Fruit fly (Drosophila melanogaster) whole organism, embryonic: ENCODE results near the gene CG6574.

Source experiments
- Atf3 ChIP-seq: fragments of 200-800 bp; sonication (Bioruptor generic); optimal IDR thresholded peaks from 3 replicates; lab custom pipeline; 2016; ENCODE audit warnings: missing biosample characterization, missing genetic modification characterization
- Awh ChIP-seq: fragments of 200-800 bp; sonication (Bioruptor generic); IDR thresholded peaks from 2 replicates; pipeline ENCODE4, ENCODE4 v1.3.6; 2022; ENCODE audit warnings: missing biosample characterization, missing genetic modification characterization
- B-H1 ChIP-seq: fragments of 200-800 bp; sonication (Bioruptor generic); IDR thresholded peaks from 3 replicates; pipeline ENCODE4 v1.3.6; 2022; ENCODE audit warnings: missing biosample characterization, missing genetic modification characterization
- BtbVII ChIP-seq: fragments of 200-800 bp; sonication (Bioruptor generic); optimal IDR thresholded peaks from 3 replicates; lab custom pipeline; 2017; ENCODE audit warnings: missing biosample characterization, mild to moderate bottlenecking, missing genetic modification characterization
- CG10543 ChIP-seq: fragments of 200-800 bp; sonication (Bioruptor generic); optimal IDR thresholded peaks from 3 replicates; lab custom pipeline; 2017; ENCODE audit warnings: missing biosample characterization, mild to moderate bottlenecking, missing genetic modification characterization, moderate library complexity
- CG12155 ChIP-seq: fragments of 200-800 bp; sonication (Bioruptor generic); optimal IDR thresholded peaks from 3 replicates; lab custom pipeline; 2016; ENCODE audit warnings: missing biosample characterization, missing genetic modification characterization
- CG16779 ChIP-seq: fragments of 200-800 bp; sonication (Bioruptor generic); IDR thresholded peaks from 2 replicates; pipeline ENCODE4 v1.3.6; 2022; ENCODE audit warnings: missing biosample characterization, missing genetic modification characterization
- CG17385 ChIP-seq: fragments of 200-800 bp; sonication (Bioruptor generic); optimal IDR thresholded peaks from 3 replicates; lab custom pipeline; 2018; ENCODE audit warnings: missing biosample characterization, mild to moderate bottlenecking, missing genetic modification characterization
- CG2202 ChIP-seq: fragments of 200-800 bp; sonication (Bioruptor generic); optimal IDR thresholded peaks from 2 replicates; lab custom pipeline; 2018; ENCODE audit warnings: missing biosample characterization, mild to moderate bottlenecking, missing genetic modification characterization
- CG31365 ChIP-seq: fragments of 200-800 bp; sonication (Bioruptor generic); optimal IDR thresholded peaks from 2 replicates; lab custom pipeline; 2018; ENCODE audit warnings: missing biosample characterization, mild to moderate bottlenecking, missing genetic modification characterization
- CG32532 ChIP-seq: fragments of 200-800 bp; sonication (Bioruptor generic); IDR thresholded peaks from 2 replicates; pipeline ENCODE4 v1.3.6; 2022; ENCODE audit warnings: missing biosample characterization, missing genetic modification characterization
- CG34422 ChIP-seq: fragments of 200-800 bp; sonication (Bioruptor generic); IDR thresholded peaks from 3 replicates; pipeline ENCODE4 v1.3.6; 2022; ENCODE audit warnings: missing biosample characterization, missing genetic modification characterization
- CG4707 ChIP-seq: fragments of 200-800 bp; sonication (Bioruptor generic); optimal IDR thresholded peaks from 2 replicates; lab custom pipeline; 2018; ENCODE audit warnings: missing biosample characterization, mild to moderate bottlenecking, missing genetic modification characterization, moderate library complexity
- CG7963 ChIP-seq: fragments of 200-800 bp; sonication (Bioruptor generic); IDR thresholded peaks from 3 replicates; pipeline ENCODE4 v1.3.6; 2022; ENCODE audit warnings: missing biosample characterization, missing genetic modification characterization; ENCODE audit not compliant: partially characterized antibody
- CG8290 ChIP-seq, 3 experiments: fragments of 200-800 bp; sonication (Bioruptor generic); optimal IDR thresholded peaks; 2 replicates each; lab custom pipeline; 2016 to 2019; ENCODE audit warnings: missing biosample characterization in 3 of 3, missing genetic modification characterization in 3 of 3, mild to moderate bottlenecking in 2 of 3, moderate library complexity in 1 of 3
- CG9876 ChIP-seq: fragments of 200-800 bp; sonication (Bioruptor generic); optimal IDR thresholded peaks from 2 replicates; lab custom pipeline; 2016; ENCODE audit warnings: missing biosample characterization, missing genetic modification characterization
- CoRest ChIP-seq: fragments of 200-800 bp; sonication (Bioruptor generic); optimal IDR thresholded peaks from 3 replicates; lab custom pipeline; 2018; ENCODE audit warnings: missing biosample characterization, mild to moderate bottlenecking, missing genetic modification characterization, moderate library complexity
- D19B ChIP-seq: fragments of 200-800 bp; sonication (Bioruptor generic); optimal IDR thresholded peaks from 2 replicates; lab custom pipeline; 2017; ENCODE audit warnings: missing biosample characterization, mild to moderate bottlenecking, missing genetic modification characterization
- Dbx ChIP-seq: fragments of 200-800 bp; sonication (Bioruptor generic); IDR thresholded peaks from 3 replicates; pipeline ENCODE4 v1.3.6; 2022; ENCODE audit warnings: missing biosample characterization, missing genetic modification characterization
- Dip3 ChIP-seq: fragments of 200-800 bp; sonication (Bioruptor generic); optimal IDR thresholded peaks from 3 replicates; lab custom pipeline; 2016; ENCODE audit warnings: missing biosample characterization, missing genetic modification characterization
- Dref ChIP-seq: fragments of 200-800 bp; sonication (Bioruptor generic); IDR thresholded peaks from 2 replicates; pipeline ENCODE4 v1.3.6; 2022; ENCODE audit warnings: missing biosample characterization, missing genetic modification characterization
- Drgx ChIP-seq: fragments of 200-800 bp; sonication (Bioruptor generic); IDR thresholded peaks from 2 replicates; pipeline ENCODE4 v1.3.6; 2022; ENCODE audit warnings: missing biosample characterization, missing genetic modification characterization
- E2f1 ChIP-seq: fragments of 200-800 bp; sonication (Bioruptor generic); IDR thresholded peaks from 2 replicates; pipeline ENCODE4 v1.3.6; 2022; ENCODE audit warnings: missing biosample characterization, missing genetic modification characterization
- Eip74EF ChIP-seq, 2 experiments: fragments of 200-800 bp in 1 of 2; fragments of >200 bp in 1 of 2; sonication (Bioruptor generic) in 1 of 2; optimal IDR thresholded peaks; 2 replicates each; lab custom pipeline; 2017 to 2019; ENCODE audit warnings: missing biosample characterization in 2 of 2, missing genetic modification characterization in 2 of 2, mild to moderate bottlenecking in 1 of 2, moderate library complexity in 1 of 2
- Hr51 ChIP-seq, 2 experiments: fragments of 200-800 bp; sonication (Bioruptor generic); optimal IDR thresholded peaks; 2 replicates in 1 of 2; 3 replicates in 1 of 2; lab custom pipeline; 2016 to 2018; ENCODE audit warnings: missing biosample characterization in 2 of 2, missing genetic modification characterization in 2 of 2, mild to moderate bottlenecking in 1 of 2, moderate library complexity in 1 of 2
- Jarid2 ChIP-seq: fragments of 200-800 bp; sonication (Bioruptor generic); optimal IDR thresholded peaks from 3 replicates; lab custom pipeline; 2017; ENCODE audit warnings: mild to moderate bottlenecking, missing biosample characterization, missing genetic modification reagents, missing genetic modification characterization
- Med ChIP-seq: fragments of 200-800 bp; sonication (Bioruptor generic); peaks from one replicate; lab custom pipeline; 2016; ENCODE audit warnings: missing biosample characterization, missing genetic modification characterization, mild to moderate bottlenecking, inconsistent platforms, moderate library complexity
- Ravus ChIP-seq: fragments of 200-800 bp; sonication (Bioruptor generic); IDR thresholded peaks from 2 replicates; pipeline ENCODE4 v1.3.6; 2022; ENCODE audit warnings: missing biosample characterization, missing genetic modification characterization
- Sox100B ChIP-seq: fragments of 200-800 bp; sonication (Bioruptor generic); optimal IDR thresholded peaks from 3 replicates; lab custom pipeline; 2018; ENCODE audit warnings: missing biosample characterization, mild to moderate bottlenecking, missing genetic modification characterization
- chinmo ChIP-seq: fragments of 200-800 bp; sonication (Bioruptor generic); IDR thresholded peaks from 4 replicates; pipeline ENCODE4 v1.3.6; 2022; ENCODE audit warnings: missing biosample characterization, missing genetic modification characterization; ENCODE audit not compliant: partially characterized antibody
- crp ChIP-seq, 2 experiments: fragments of 200-800 bp; sonication (Bioruptor generic); optimal IDR thresholded peaks; 2 replicates in 1 of 2; 3 replicates in 1 of 2; lab custom pipeline; 2017; ENCODE audit warnings: missing biosample characterization in 2 of 2, missing genetic modification characterization in 2 of 2, mild to moderate bottlenecking in 1 of 2, moderate library complexity in 1 of 2
- exex ChIP-seq: fragments of 200-800 bp; sonication (Bioruptor generic); optimal IDR thresholded peaks from 4 replicates; lab custom pipeline; 2018; ENCODE audit warnings: missing biosample characterization, mild to moderate bottlenecking, missing genetic modification characterization, moderate library complexity
- gsb ChIP-seq: fragments of 200-800 bp; sonication (Bioruptor generic); IDR thresholded peaks from 2 replicates; pipeline ENCODE4 v1.3.6; 2022; ENCODE audit warnings: missing biosample characterization, missing genetic modification characterization
- hth ChIP-seq: fragments of >200 bp; optimal IDR thresholded peaks from 2 replicates; lab custom pipeline; 2017; ENCODE audit warnings: inconsistent platforms
- kay ChIP-seq: fragments of 200-800 bp; sonication (Bioruptor generic); optimal IDR thresholded peaks from 2 replicates; lab custom pipeline; 2016; ENCODE audit warnings: missing biosample characterization, missing genetic modification characterization
- ken ChIP-seq: fragments of 200-800 bp; sonication (Bioruptor generic); IDR thresholded peaks from 3 replicates; pipeline ENCODE4 v1.3.6; 2022; ENCODE audit warnings: missing biosample characterization, missing genetic modification characterization
- pb ChIP-seq: fragments of 200-800 bp; sonication (Bioruptor generic); optimal IDR thresholded peaks from 3 replicates; lab custom pipeline; 2016; ENCODE audit warnings: missing biosample characterization, missing genetic modification characterization
- pros ChIP-seq: fragments of 200-800 bp; sonication (Bioruptor generic); optimal IDR thresholded peaks from 3 replicates; lab custom pipeline; 2019; ENCODE audit warnings: missing biosample characterization, mild to moderate bottlenecking, missing genetic modification characterization, moderate library complexity
- sens-2 ChIP-seq: fragments of 200-800 bp; sonication (Bioruptor generic); IDR thresholded peaks from 2 replicates; pipeline ENCODE4 v1.3.6; 2022; ENCODE audit warnings: missing biosample characterization, missing genetic modification characterization
- slp2 ChIP-seq: fragments of 200-800 bp; sonication (Bioruptor generic); optimal IDR thresholded peaks from 2 replicates; lab custom pipeline; 2016; ENCODE audit warnings: missing biosample characterization, missing genetic modification characterization
- so ChIP-seq: fragments of 200-800 bp; sonication (Bioruptor generic); IDR thresholded peaks from 3 replicates; pipeline ENCODE4 v1.3.6; 2022; ENCODE audit warnings: missing biosample characterization, missing genetic modification characterization
- stwl ChIP-seq: fragments of 200-800 bp; sonication (Bioruptor generic); optimal IDR thresholded peaks from 3 replicates; lab custom pipeline; 2018; ENCODE audit warnings: missing biosample characterization, mild to moderate bottlenecking, missing genetic modification characterization, moderate library complexity
- sug ChIP-seq: fragments of 200-800 bp; optimal IDR thresholded peaks from 2 replicates; lab custom pipeline; 2019; ENCODE audit warnings: missing biosample characterization, mild to moderate bottlenecking, missing genetic modification characterization, moderate library complexity
- usp ChIP-seq: fragments of >200 bp; optimal IDR thresholded peaks from 2 replicates; lab custom pipeline; 2017; ENCODE audit warnings: missing biosample characterization, missing genetic modification characterization
- wdn ChIP-seq: fragments of 200-800 bp; sonication (Bioruptor generic); IDR thresholded peaks from 2 replicates; pipeline ENCODE4 v1.3.6; 2022; ENCODE audit warnings: missing biosample characterization, missing genetic modification characterization

Gene CG6574

dm6 chr3R:10885422-10886081 lies 22.8 kb upstream of the CG6574 start, which contains the start of gene Leash (continued):
- no peak for TF ChIP-seq CG2202 (tag; lab: Kevin White, UChicago)
- TF ChIP-seq usp, result no peak
- TF ChIP-seq D19B (GFP tag; lab: Kevin White, UChicago), result no peak
- no peak for TF ChIP-seq sens-2 (GFP tag; lab: Robert Waterston, UW)
- TF ChIP-seq exex, result no peak
- TF ChIP-seq CG7963 (GFP tag; lab: Robert Waterston, UW), result no peak
- TF ChIP-seq Atf3 (GFP tag; lab: Kevin White, UChicago), result no peak
- TF ChIP-seq CG9876 (GFP tag; lab: Kevin White, UChicago), result no peak
- TF ChIP-seq Ravus (GFP tag; lab: Robert Waterston, UW), result no peak
- no peak for TF ChIP-seq CG12155 (GFP tag; lab: Kevin White, UChicago)
- TF ChIP-seq kay (GFP tag; lab: Kevin White, UChicago), result no peak
- TF ChIP-seq wdn, result no peak
- TF ChIP-seq stwl (tag; lab: Kevin White, UChicago), result no peak
- TF ChIP-seq pb (GFP tag; lab: Kevin White, UChicago), result no peak
- TF ChIP-seq Hr51 (GFP tag; optimal IDR thresholded peaks at IDR 0.05; lab: Kevin White, UChicago), result no peak
- no peak for TF ChIP-seq CG31365 (tag; lab: Kevin White, UChicago)
- no peak for TF ChIP-seq gsb

- 0 out of 2 replicates have a peak, but pooled peaks have one; percentile 15 for TF ChIP-seq E2f1 (GFP tag; lab: Robert Waterston, UW)
- no peak for TF ChIP-seq CG8290 (GFP tag; optimal IDR thresholded peaks at IDR 0.05; lab: Kevin White, UChicago)
- TF ChIP-seq CG8290 (tag; optimal IDR thresholded peaks at IDR 0.05; lab: Kevin White, UChicago), result no peak
- TF ChIP-seq chinmo (GFP tag; lab: Robert Waterston, UW), result 0 out of 4 replicates have a peak, but pooled peaks have one; percentile 9
- TF ChIP-seq Dip3, result no peak
- TF ChIP-seq hth, result no peak
- TF ChIP-seq ken (GFP tag; lab: Robert Waterston, UW), result 0 out of 3 replicates have a peak, but pooled peaks have one; percentile 36
- peak; percentile 45 for TF ChIP-seq Jarid2
- TF ChIP-seq B-H1 (GFP tag; lab: Robert Waterston, UW), result no peak
- peak; percentile 77 for TF ChIP-seq sug (tag; lab: Kevin White, UChicago)
- TF ChIP-seq crp (GFP tag; optimal IDR thresholded peaks at IDR 0.05; lab: Kevin White, UChicago), result peak in 1 of 2 experiments; percentile 64
- TF ChIP-seq Med, result peak; percentile 78
- no peak for TF ChIP-seq Sox100B (GFP tag; lab: Kevin White, UChicago)
- TF ChIP-seq Atf3 (GFP tag; lab: Kevin White, UChicago), result peak; percentile 5
- TF ChIP-seq Dref, result 0 out of 2 replicates have a peak, but pooled peaks have one; percentile 22
- peak in 1 of 2 experiments; percentile 63 for TF ChIP-seq Eip74EF (GFP tag; optimal IDR thresholded peaks at IDR 0.05; lab: Kevin White, UChicago)
- TF ChIP-seq BtbVII (GFP tag; lab: Kevin White, UChicago), result peak; percentile 57
- TF ChIP-seq Awh (GFP tag; lab: Robert Waterston, UW), result 0 out of 2 replicates have a peak, but pooled peaks have one; percentile 9
- peak; percentile 39 for TF ChIP-seq pros (GFP tag; lab: Kevin White, UChicago)
- TF ChIP-seq Drgx (GFP tag; lab: Robert Waterston, UW), result 0 out of 2 replicates have a peak, but pooled peaks have one; percentile 14
- peak; percentile 15; the same call in 1 of the 3 replicates for TF ChIP-seq so (GFP tag; lab: Robert Waterston, UW)
- no peak for TF ChIP-seq slp2 (GFP tag; lab: Kevin White, UChicago)
- peak; percentile 52; the same call in 1 of the 2 replicates for TF ChIP-seq CG16779 (GFP tag; lab: Robert Waterston, UW)
- TF ChIP-seq CG34422, result peak; percentile 59; the same call in 1 of the 3 replicates
- TF ChIP-seq CG17385 (GFP tag; lab: Kevin White, UChicago), result peak; percentile 78
- TF ChIP-seq CG32532, result 0 out of 2 replicates have a peak, but pooled peaks have one; percentile 27
- TF ChIP-seq Dbx (GFP tag; lab: Robert Waterston, UW), result peak; percentile 44; the same call in 1 of the 3 replicates
- peak; percentile 34 for TF ChIP-seq CG10543 (GFP tag; lab: Kevin White, UChicago)
- TF ChIP-seq CG4707 (GFP tag; lab: Kevin White, UChicago), result no peak
- TF ChIP-seq CoRest, result peak; percentile 26
These were observed 22.1 kb upstream of the CG6574 start, which contains the start of gene CG14696 for dm6 chr3R:10884678-10885421. CG14696 (minus strand) TSS chr3R:10885001.
